Fruit fly (Drosophila melanogaster): ENCODE results near the gene Myo61F.

Gene Myo61F

DNA sequence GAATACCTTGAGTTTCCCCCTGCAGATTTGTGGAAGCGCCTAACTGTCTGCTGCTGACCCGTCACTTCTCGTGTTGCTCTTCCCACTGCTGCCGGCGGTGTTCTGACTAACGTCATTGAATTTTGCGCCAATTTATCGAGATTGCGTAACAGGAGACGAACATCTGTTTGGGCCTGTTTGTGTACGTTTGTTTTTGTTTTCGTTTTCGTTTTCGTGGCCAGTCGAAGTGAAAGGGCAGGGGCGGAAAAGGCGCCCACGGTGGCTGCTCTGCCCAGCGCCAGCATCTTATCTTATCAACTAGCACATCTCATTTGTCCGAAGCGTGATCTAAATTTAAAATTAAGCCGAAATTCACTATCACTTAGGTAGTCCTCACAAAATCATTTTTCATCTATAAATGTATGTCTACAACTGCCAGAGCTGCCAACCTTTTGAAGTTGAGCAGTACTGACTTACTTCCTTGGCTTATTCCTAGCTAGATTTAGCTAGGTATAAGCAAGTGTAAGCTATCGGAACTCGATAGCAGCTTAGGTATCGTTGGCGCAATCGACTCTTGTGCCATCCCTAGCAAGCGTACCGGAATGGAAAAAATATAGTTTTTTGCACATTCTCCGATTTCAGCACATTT, 11.2 kb upstream of the Myo61F start, which contains the start of the genes Ctr9 and Nt5a (continued):
- no peak for TF ChIP-seq CG31365 (tag; optimal IDR thresholded peaks at IDR 0.05)
- TF ChIP-seq CG18262 (tag; optimal IDR thresholded peaks at IDR 0.05): peak; percentile 20
- TF ChIP-seq HLHmδ (GFP tag; optimal IDR thresholded peaks at IDR 0.05): no peak
- TF ChIP-seq sqz (GFP tag; optimal IDR thresholded peaks at IDR 0.05): no peak
- TF ChIP-seq CG1602 (GFP tag; optimal IDR thresholded peaks at IDR 0.05): no peak
- TF ChIP-seq CG14710 (tag; optimal IDR thresholded peaks at IDR 0.05): peak; percentile 69
- no peak for TF ChIP-seq CG6254 (GFP tag; optimal IDR thresholded peaks at IDR 0.05)
- TF ChIP-seq dpn (GFP tag; optimal IDR thresholded peaks at IDR 0.05): peak; percentile 55 to 72
- TF ChIP-seq pros (GFP tag; optimal IDR thresholded peaks at IDR 0.05): no peak
- no peak; the same call in 2 of the 3 replicates for TF ChIP-seq CG17361 (GFP tag; IDR thresholded peaks at IDR 0.05)
- peak; percentile 10; the same call in 1 of the 3 replicates for TF ChIP-seq mld (GFP tag; IDR thresholded peaks at IDR 0.05; ENCODE audit: partially characterized antibody)
- TF ChIP-seq Ets65A (GFP tag): peak; percentile 90
- TF ChIP-seq NC2β (GFP tag; optimal IDR thresholded peaks at IDR 0.05): peak; percentile 15
- no peak for TF ChIP-seq CG14965 (GFP tag; optimal IDR thresholded peaks at IDR 0.05; ENCODE audit: borderline replicate concordance)
- peak; percentile 65 for TF ChIP-seq HLH54F (GFP tag; optimal IDR thresholded peaks at IDR 0.05)
- no peak for TF ChIP-seq croc (GFP tag; conservative IDR thresholded peaks at IDR 0.05)
- TF ChIP-seq ash1 (GFP tag; optimal IDR thresholded peaks at IDR 0.05): peak; percentile 5
- TF ChIP-seq Mrtf (GFP tag; IDR thresholded peaks at IDR 0.05): no peak
- TF ChIP-seq scrt (GFP tag; optimal IDR thresholded peaks at IDR 0.05): peak; percentile 38
- TF ChIP-seq jumu (GFP tag; optimal IDR thresholded peaks at IDR 0.05): peak; percentile 56
- TF ChIP-seq Ets97D (GFP tag; optimal IDR thresholded peaks at IDR 0.05): peak; percentile 86
- no peak for TF ChIP-seq onecut (GFP tag; IDR thresholded peaks at IDR 0.05)
- no peak for TF ChIP-seq CG18619 (GFP tag; optimal IDR thresholded peaks at IDR 0.05)
- TF ChIP-seq slou (GFP tag; optimal IDR thresholded peaks at IDR 0.05): no peak
- TF ChIP-seq CG3847 (GFP tag; IDR thresholded peaks at IDR 0.05): peak; percentile 74
- peak; percentile 27 for TF ChIP-seq CG4282 (GFP tag; optimal IDR thresholded peaks at IDR 0.05)
- no peak for TF ChIP-seq Kr (GFP tag; optimal IDR thresholded peaks at IDR 0.05)
- no peak for TF ChIP-seq dimm (GFP tag; IDR thresholded peaks at IDR 0.05)
- peak; percentile 52 for TF ChIP-seq CG7786 (GFP tag; optimal IDR thresholded peaks at IDR 0.05)
- peak; percentile 26 for TF ChIP-seq Hr3 (GFP tag; optimal IDR thresholded peaks at IDR 0.05)
- no peak for TF ChIP-seq gem (tag; optimal IDR thresholded peaks at IDR 0.05)
- 0 out of 2 replicates have a peak, but pooled peaks have one; percentile 6 for TF ChIP-seq CG17328 (GFP tag; IDR thresholded peaks at IDR 0.05)
- no peak for TF ChIP-seq Hmx (GFP tag; optimal IDR thresholded peaks at IDR 0.05)
- peak; percentile 79 for TF ChIP-seq tx (GFP tag; optimal IDR thresholded peaks at IDR 0.05)
- TF ChIP-seq CG4328 (GFP tag; optimal IDR thresholded peaks at IDR 0.05): no peak
- peak; percentile 93 for TF ChIP-seq sens (GFP tag)
- TF ChIP-seq al (GFP tag; IDR thresholded peaks at IDR 0.05): peak; percentile 32; the same call in 1 of the 2 replicates
- TF ChIP-seq pho (GFP tag; optimal IDR thresholded peaks at IDR 0.05): peak; percentile 66
- TF ChIP-seq CG12659 (GFP tag; optimal IDR thresholded peaks at IDR 0.05): peak; percentile 86
- TF ChIP-seq H15 (GFP tag; IDR thresholded peaks at IDR 0.05): no peak
- peak; percentile 65 for TF ChIP-seq Doc3 (GFP tag; IDR thresholded peaks at IDR 0.05; ENCODE audit: partially characterized antibody)
- TF ChIP-seq dysf (GFP tag; IDR thresholded peaks at IDR 0.05): peak; percentile 40; the same call in 2 of the 3 replicates
- peak; percentile 78 for TF ChIP-seq vvl (GFP tag; IDR thresholded peaks at IDR 0.05)
- TF ChIP-seq grn (GFP tag; optimal IDR thresholded peaks at IDR 0.05): peak; percentile 41
- TF ChIP-seq dan (GFP tag; IDR thresholded peaks at IDR 0.05): no peak
- TF ChIP-seq CG43689 (GFP tag; IDR thresholded peaks at IDR 0.05): no peak
- no peak for TF ChIP-seq gsb-n (tag; optimal IDR thresholded peaks at IDR 0.05)
- TF ChIP-seq bsh (GFP tag; optimal IDR thresholded peaks at IDR 0.05): peak in 1 of 2 experiments; percentile 26
- peak; percentile 84 for TF ChIP-seq CG34422 (GFP tag; IDR thresholded peaks at IDR 0.05)
- peak; percentile 57 for TF ChIP-seq zen2 (GFP tag; IDR thresholded peaks at IDR 0.05; ENCODE audit: partially characterized antibody)
- TF ChIP-seq Nf-YA (GFP tag; IDR thresholded peaks at IDR 0.05): no peak

Data from whole organism, embryonic.